Worm (Caenorhabditis elegans) whole organism, L2 larva: Measurements from ENCODE around the gene Y46D2A.3.

Experiments used
- C34F6.9 ChIP-seq: fragments of 150-350 bp; optimal IDR thresholded peaks from 2 replicates; lab custom pipeline; 2014; ENCODE audit warnings: missing biosample characterization, missing genetic modification characterization
- R02D3.7 ChIP-seq: fragments of 150-350 bp; optimal IDR thresholded peaks from 2 replicates; lab custom pipeline; 2014; ENCODE audit warnings: missing biosample characterization, missing genetic modification characterization
- Y55F3AM.14 ChIP-seq: fragments of 200-800 bp; sonication (Bioruptor generic); optimal IDR thresholded peaks from 2 replicates; lab custom pipeline; 2018; ENCODE audit warnings: mild to moderate bottlenecking, missing genetic modification characterization, missing compliant biosample characterization
- ZK546.5 ChIP-seq: sonication (generic microtip); optimal IDR thresholded peaks from 2 replicates; lab custom pipeline; 2017; ENCODE audit warnings: missing biosample characterization, missing genetic modification characterization
- aly-2 ChIP-seq: fragments of 150-350 bp; optimal IDR thresholded peaks from 2 replicates; lab custom pipeline; 2014; ENCODE audit warnings: missing biosample characterization, missing genetic modification characterization
- ama-1 ChIP-seq: fragments of 150-350 bp; optimal IDR thresholded peaks from 2 replicates; lab custom pipeline; 2018; ENCODE audit warnings: inconsistent platforms
- ceh-16 ChIP-seq: fragments of 150-350 bp; optimal IDR thresholded peaks from 2 replicates; lab custom pipeline; 2014; ENCODE audit warnings: missing biosample characterization, missing genetic modification characterization
- ceh-82 ChIP-seq: fragments of 150-350 bp; optimal IDR thresholded peaks from 2 replicates; lab custom pipeline; 2014; ENCODE audit warnings: missing biosample characterization, missing genetic modification characterization
- dmd-4 ChIP-seq: sonication (generic microtip); optimal IDR thresholded peaks from 2 replicates; lab custom pipeline; 2017; ENCODE audit warnings: missing biosample characterization, missing genetic modification characterization
- egl-27 ChIP-seq: sonication (generic microtip); optimal IDR thresholded peaks from 3 replicates; lab custom pipeline; 2017; ENCODE audit warnings: missing biosample characterization, missing genetic modification reagents, missing genetic modification characterization
- elt-3 ChIP-seq: sonication (generic microtip); optimal IDR thresholded peaks from 2 replicates; lab custom pipeline; 2017; ENCODE audit warnings: missing biosample characterization, missing genetic modification characterization
- fos-1 ChIP-seq: fragments of 150-350 bp; optimal IDR thresholded peaks from 2 replicates; lab custom pipeline; 2014; ENCODE audit warnings: missing biosample characterization, missing genetic modification characterization
- gmeb-1 ChIP-seq: fragments of 150-350 bp; optimal IDR thresholded peaks from 2 replicates; lab custom pipeline; 2014; ENCODE audit warnings: missing biosample characterization, missing genetic modification characterization
- lin-11 ChIP-seq: fragments of 150-350 bp; sonication (generic microtip); optimal IDR thresholded peaks from 2 replicates; lab custom pipeline; 2014; ENCODE audit warnings: missing biosample characterization, missing genetic modification characterization, inconsistent platforms, mixed read lengths
- lin-13 ChIP-seq: fragments of 150-350 bp; optimal IDR thresholded peaks from 2 replicates; lab custom pipeline; 2014; ENCODE audit warnings: missing biosample characterization, missing genetic modification reagents, missing genetic modification characterization
- lsy-2 ChIP-seq, 2 experiments: fragments of 150-350 bp in 1 of 2; sonication (generic microtip) in 1 of 2; optimal IDR thresholded peaks; 2 replicates each; lab custom pipeline; 2014 to 2017; ENCODE audit warnings: missing biosample characterization in 2 of 2, missing genetic modification characterization in 2 of 2
- mab-5 ChIP-seq: fragments of 150-350 bp; optimal IDR thresholded peaks from 2 replicates; lab custom pipeline; 2014; ENCODE audit warnings: missing biosample characterization, missing genetic modification characterization
- mbf-1 ChIP-seq: sonication (generic microtip); optimal IDR thresholded peaks from 2 replicates; lab custom pipeline; 2017; ENCODE audit warnings: missing biosample characterization, missing genetic modification characterization
- nhr-12 ChIP-seq: fragments of 150-350 bp; optimal IDR thresholded peaks from 2 replicates; lab custom pipeline; 2014; ENCODE audit warnings: missing biosample characterization, missing genetic modification characterization
- nhr-129 ChIP-seq: fragments of 150-350 bp; optimal IDR thresholded peaks from 2 replicates; lab custom pipeline; 2014; ENCODE audit warnings: missing biosample characterization, missing genetic modification characterization
- nhr-23 ChIP-seq: fragments of 150-350 bp; optimal IDR thresholded peaks from 2 replicates; lab custom pipeline; 2014; ENCODE audit warnings: missing biosample characterization, missing genetic modification reagents, missing genetic modification characterization
- nhr-237 ChIP-seq: fragments of 150-350 bp; optimal IDR thresholded peaks from 2 replicates; lab custom pipeline; 2014; ENCODE audit warnings: missing biosample characterization, missing genetic modification characterization
- nhr-25 ChIP-seq: fragments of 150-350 bp; sonication (generic microtip); optimal IDR thresholded peaks from 3 replicates; lab custom pipeline; 2014; ENCODE audit warnings: missing biosample characterization, missing genetic modification characterization
- peb-1 ChIP-seq: fragments of 150-350 bp; optimal IDR thresholded peaks from 2 replicates; lab custom pipeline; 2014; ENCODE audit warnings: missing biosample characterization, missing genetic modification characterization
- skn-1 ChIP-seq: sonication (generic microtip); optimal IDR thresholded peaks from 2 replicates; lab custom pipeline; 2017; ENCODE audit warnings: missing biosample characterization, missing genetic modification characterization
- sma-9 ChIP-seq, 2 experiments: fragments of 150-350 bp in 1 of 2; sonication (generic microtip) in 1 of 2; optimal IDR thresholded peaks; 2 replicates each; lab custom pipeline; 2014 to 2016; ENCODE audit warnings: missing genetic modification characterization in 2 of 2, mild to moderate bottlenecking in 1 of 2, missing biosample characterization in 1 of 2, missing compliant biosample characterization in 1 of 2, missing genetic modification reagents in 1 of 2, moderate library complexity in 1 of 2
- snpc-4 ChIP-seq: fragments of 150-350 bp; optimal IDR thresholded peaks from 2 replicates; lab custom pipeline; 2014; ENCODE audit warnings: missing biosample characterization, missing genetic modification characterization
- unc-39 ChIP-seq: fragments of 150-350 bp; optimal IDR thresholded peaks from 2 replicates; lab custom pipeline; 2014; ENCODE audit warnings: missing biosample characterization, missing genetic modification characterization
- unc-55 ChIP-seq: fragments of 150-350 bp; sonication (generic microtip); optimal IDR thresholded peaks from 3 replicates; lab custom pipeline; 2014; ENCODE audit warnings: missing biosample characterization, missing genetic modification reagents, missing genetic modification characterization
- zag-1 ChIP-seq: fragments of 150-350 bp; optimal IDR thresholded peaks from 2 replicates; lab custom pipeline; 2014; ENCODE audit warnings: missing biosample characterization, missing genetic modification characterization
- ztf-1 ChIP-seq: fragments of 200-800 bp; sonication (Bioruptor generic); conservative IDR thresholded peaks from 2 replicates; pipeline ENCODE4 v1.3.6; 2022; ENCODE audit warnings: missing genetic modification characterization, missing compliant biosample characterization
- ztf-11 ChIP-seq: sonication (generic microtip); optimal IDR thresholded peaks from 2 replicates; lab custom pipeline; 2017; ENCODE audit warnings: missing biosample characterization, missing genetic modification characterization

The Y46D2A.3 gene

DNA sequence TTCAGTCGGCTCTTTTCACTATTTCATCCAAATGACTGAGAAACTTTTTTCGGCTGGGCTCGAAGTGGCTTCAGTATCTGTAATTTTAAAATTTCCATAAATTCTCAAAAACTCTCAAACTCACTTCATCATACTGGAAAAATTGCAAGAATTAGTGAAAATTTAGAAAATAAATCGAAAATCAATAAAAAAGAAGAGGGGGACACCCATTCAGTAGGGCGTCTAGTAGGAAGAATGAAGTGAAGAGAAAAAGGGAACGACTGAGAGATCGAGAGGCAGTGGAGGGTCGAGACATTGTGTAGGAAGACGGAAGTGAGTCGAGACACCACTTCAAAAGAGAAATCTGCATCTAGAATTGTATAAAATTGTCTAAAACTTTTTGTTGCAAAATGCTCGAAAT, 46.9 kb upstream of the Y46D2A.3 start:
- TF ChIP-seq C34F6.9 (peak; percentile 2), ztf-1 (GFP tag; lab: Robert Waterston, UW) (no peak), unc-55 (peak; percentile 57)

ce11 chrII:3371010-3371409, 44.0 kb upstream of the Y46D2A.3 start, which contains the start of gene bath-23:
TSS of gene bath-23 (plus strand) at chrII:3371310.
- no peak for TF ChIP-seq egl-27 (tag; lab: Kevin White, UChicago)
- TF ChIP-seq snpc-4 (tag; lab: Kevin White, UChicago): no peak
- TF ChIP-seq sma-9 (GFP tag; optimal IDR thresholded peaks at IDR 0.05; lab: Kevin White, UChicago): no peak
- no peak for TF ChIP-seq sma-9 (tag; optimal IDR thresholded peaks at IDR 0.05; lab: Kevin White, UChicago)
- TF ChIP-seq ceh-16 (tag; lab: Kevin White, UChicago): no peak
- no peak for TF ChIP-seq mab-5 (tag; lab: Kevin White, UChicago)
- no peak for TF ChIP-seq ama-1
- TF ChIP-seq lin-11 (tag; lab: Kevin White, UChicago): no peak

DNA sequence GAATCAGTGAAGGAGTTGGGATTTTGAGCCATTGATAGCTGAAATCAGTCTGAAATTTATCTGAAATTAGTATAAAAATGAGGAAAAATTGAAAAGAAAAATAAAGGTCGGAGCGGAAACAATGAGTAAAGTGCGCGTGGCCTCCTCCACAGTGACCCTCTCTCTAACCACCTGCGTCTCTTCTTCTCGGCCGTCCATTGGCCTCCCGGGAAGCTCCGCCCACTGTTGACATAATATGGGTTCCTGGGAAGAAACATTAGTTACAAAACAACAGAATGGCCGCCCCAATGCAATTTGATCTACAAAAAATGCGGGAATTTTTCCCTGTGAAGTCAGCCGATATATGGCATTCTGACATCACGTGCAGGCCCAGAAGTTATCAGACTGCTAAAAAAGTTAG, 43.1 kb upstream of the Y46D2A.3 start, which contains the start of gene Y49F6C.8:
Gene Y49F6C.8, minus strand, starts transcription at position 51 of the 400 bp plus-strand sequence.
- TF ChIP-seq lsy-2 (tag; optimal IDR thresholded peaks at IDR 0.05; lab: Kevin White, UChicago) (peak in 1 of 2 experiments; percentile 41), nhr-25 (no peak)
- TF ChIP-seq, all 48 proteins: peak for 1

- TF ChIP-seq nhr-23 (tag; lab: Kevin White, UChicago): no peak
- no peak for TF ChIP-seq ztf-1 (GFP tag; lab: Robert Waterston, UW)
Measured at ce11 chrII:3368097-3368496, 41.1 kb upstream of the Y46D2A.3 start, which contains the start of gene Y49F6C.7. TSS of gene Y49F6C.7 (minus strand) at chrII:3368197.

DNA sequence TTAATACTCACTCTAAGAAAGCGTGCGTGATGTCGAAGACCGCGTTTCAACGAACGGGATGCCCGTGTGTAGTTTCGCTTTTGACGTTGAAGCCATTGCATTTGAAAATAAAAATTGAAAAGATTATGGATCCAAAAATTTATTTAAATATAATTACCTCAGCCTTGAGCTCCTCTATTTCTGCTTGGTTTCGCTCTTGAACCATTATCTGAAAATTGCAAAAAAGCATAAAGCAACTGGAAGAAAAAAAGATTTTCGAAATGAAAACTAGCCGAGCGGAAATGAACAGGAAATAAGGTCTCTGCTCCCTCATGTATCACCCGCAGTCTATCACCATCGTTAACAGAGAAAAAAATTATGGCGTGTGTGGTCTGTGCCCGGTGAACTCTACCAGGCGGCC, 40.1 kb upstream of the Y46D2A.3 start, which contains the start of gene Y49F6C.6:
Gene Y49F6C.6, minus strand, starts transcription at position 101 of the 400 bp plus-strand sequence.
- TF ChIP-seq peb-1 (tag; lab: Kevin White, UChicago) (no peak), unc-55 (no peak), ztf-11 (no peak), mab-5 (tag; lab: Kevin White, UChicago) (no peak), zag-1 (no peak), unc-39 (no peak), elt-3 (no peak)

DNA sequence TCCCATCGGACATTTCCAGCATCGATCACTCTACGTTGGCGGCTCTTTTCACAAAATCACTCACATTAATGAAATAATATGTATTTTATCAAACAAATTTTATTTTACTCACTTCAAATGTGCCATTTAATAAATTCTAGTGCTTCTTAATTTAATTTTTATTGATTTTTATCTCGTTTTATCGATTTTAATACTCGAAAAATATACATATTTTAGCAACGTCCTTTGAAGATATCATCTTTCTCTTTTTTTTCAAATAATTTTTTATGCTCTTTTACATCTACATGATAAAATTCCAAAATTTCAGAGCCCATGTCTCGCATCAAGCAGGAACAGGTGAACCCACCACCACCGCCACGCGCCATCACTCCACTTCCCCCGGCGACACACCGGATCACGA, 31.8 kb upstream of the Y46D2A.3 start, which contains the start of the genes lido-14 and bath-27:
Gene lido-14, plus strand, starts transcription at position 301 of the 400 bp plus-strand sequence.
Gene bath-27, plus strand, starts transcription at position 306 of the 400 bp plus-strand sequence.
- TF ChIP-seq zag-1 (no peak), unc-55 (no peak), ceh-16 (tag; lab: Kevin White, UChicago) (no peak), peb-1 (tag; lab: Kevin White, UChicago) (no peak), snpc-4 (tag; lab: Kevin White, UChicago) (no peak), ZK546.5 (tag; lab: Kevin White, UChicago) (no peak), elt-3 (no peak), R02D3.7 (no peak), Y55F3AM.14 (no peak), ztf-1 (GFP tag; lab: Robert Waterston, UW) (no peak), aly-2 (no peak), mbf-1 (tag; lab: Kevin White, UChicago) (no peak), C34F6.9 (no peak), nhr-12 (tag; lab: Kevin White, UChicago) (no peak), fos-1 (tag; lab: Kevin White, UChicago) (no peak)

ce11 chrII:3349820-3350291, 22.9 kb upstream of the Y46D2A.3 start, which contains the start of gene F14D2.8:
TSS of gene F14D2.8 (minus strand) at chrII:3349870.
- TF ChIP-seq nhr-129 (tag; lab: Kevin White, UChicago) (no peak), lin-13 (GFP tag; lab: Kevin White, UChicago) (no peak), dmd-4 (tag; lab: Kevin White, UChicago) (no peak), C34F6.9 (no peak), zag-1 (no peak), nhr-23 (tag; lab: Kevin White, UChicago) (no peak), sma-9 (GFP tag; optimal IDR thresholded peaks at IDR 0.05; lab: Kevin White, UChicago) (no peak), sma-9 (tag; optimal IDR thresholded peaks at IDR 0.05; lab: Kevin White, UChicago) (no peak), ceh-82 (tag; lab: Kevin White, UChicago) (no peak), nhr-237 (tag; lab: Kevin White, UChicago) (no peak), mbf-1 (tag; lab: Kevin White, UChicago) (no peak), ztf-11 (no peak), gmeb-1 (tag; lab: Kevin White, UChicago) (no peak), skn-1 (tag; lab: Kevin White, UChicago) (no peak)
